Worm (Caenorhabditis elegans): ENCODE results near the gene plpp-1.3.

The plpp-1.3 gene

DNA sequence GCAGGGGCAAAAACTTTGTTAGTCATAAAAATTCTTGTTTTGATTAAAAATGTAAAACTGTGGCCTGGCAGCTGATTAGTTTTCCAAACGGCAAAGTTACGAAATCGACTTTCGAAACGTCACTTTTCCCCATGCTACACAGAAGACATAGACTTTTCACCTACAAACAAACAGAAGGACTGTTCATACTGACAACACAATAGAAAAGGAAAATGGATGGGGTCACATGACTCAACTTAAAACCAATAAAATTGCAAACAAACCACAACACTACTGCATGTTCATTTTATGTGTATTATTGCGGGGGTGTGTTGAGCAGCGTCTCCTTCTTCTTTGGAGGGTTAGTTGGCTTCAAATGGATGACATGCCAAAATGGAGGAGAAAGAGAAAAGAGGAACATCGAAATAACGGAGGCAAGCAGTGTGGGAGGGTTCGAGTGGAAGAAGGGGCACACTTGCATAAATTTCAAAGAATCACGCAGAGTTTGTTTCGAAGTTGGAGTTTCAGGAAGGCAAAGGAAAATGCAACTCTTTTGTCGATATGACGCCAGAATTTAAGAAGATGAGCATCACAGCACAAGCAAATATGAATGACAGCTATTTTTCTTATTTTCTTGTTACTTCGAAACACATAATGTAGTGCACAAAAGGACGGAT, 16.9 kb upstream of the plpp-1.3 start:
- TF ChIP-seq him-1 (tag; optimal IDR thresholded peaks at IDR 0.05): peak; percentile 32
- peak; percentile 63 for TF ChIP-seq W03F9.2 (tag; optimal IDR thresholded peaks at IDR 0.05)
- no peak for TF ChIP-seq dao-5 (tag; optimal IDR thresholded peaks at IDR 0.05)

DNA sequence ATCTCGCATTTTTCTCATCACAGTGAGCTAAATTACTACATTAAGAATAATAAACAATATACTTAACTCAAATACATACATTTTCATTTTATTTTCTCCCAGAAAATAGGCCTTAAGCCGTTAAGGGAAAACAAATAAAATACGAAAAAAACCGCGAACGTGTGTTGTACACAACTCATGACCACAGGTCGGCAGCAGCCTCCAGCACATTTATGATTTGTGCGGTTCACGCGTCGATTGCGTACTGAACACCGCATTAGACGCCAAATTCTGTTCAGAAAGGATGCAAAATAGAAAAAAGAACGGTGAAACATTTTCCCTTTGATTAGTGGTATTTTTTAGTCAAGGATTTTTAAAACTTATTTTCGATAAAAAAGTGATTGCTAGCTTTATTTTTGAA, 15.9 kb upstream of the plpp-1.3 start:
- TF ChIP-seq him-1 (tag; optimal IDR thresholded peaks at IDR 0.05) (no peak), dao-5 (tag; optimal IDR thresholded peaks at IDR 0.05) (no peak), W03F9.2 (tag; optimal IDR thresholded peaks at IDR 0.05) (no peak)

DNA sequence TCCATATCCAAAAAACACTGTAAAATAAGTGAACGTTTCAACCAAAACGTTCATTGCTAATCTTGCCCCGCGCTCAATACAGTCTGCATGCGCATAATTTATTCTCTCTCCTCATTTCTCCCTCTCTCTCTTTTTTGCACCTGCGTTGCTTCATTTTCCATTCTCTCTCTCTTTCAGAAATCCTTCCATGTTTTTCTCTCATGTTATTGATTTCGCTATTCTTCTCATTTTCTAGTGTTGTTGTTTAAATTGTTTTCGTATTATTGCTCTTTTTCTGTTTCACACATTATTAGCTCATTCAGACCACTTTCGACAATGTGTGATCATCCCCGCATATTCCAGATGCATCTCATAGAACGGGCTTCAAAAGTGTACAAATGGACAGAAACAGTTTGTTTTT, 13.4 kb upstream of the plpp-1.3 start, which contains the start of gene phf-31:
TSS of gene phf-31 (plus strand) at position 301 of the 400 bp plus-strand sequence.
- no peak for TF ChIP-seq him-1 (tag; optimal IDR thresholded peaks at IDR 0.05)
- no peak for TF ChIP-seq dao-5 (tag; optimal IDR thresholded peaks at IDR 0.05)
- no peak for TF ChIP-seq W03F9.2 (tag; optimal IDR thresholded peaks at IDR 0.05)

DNA sequence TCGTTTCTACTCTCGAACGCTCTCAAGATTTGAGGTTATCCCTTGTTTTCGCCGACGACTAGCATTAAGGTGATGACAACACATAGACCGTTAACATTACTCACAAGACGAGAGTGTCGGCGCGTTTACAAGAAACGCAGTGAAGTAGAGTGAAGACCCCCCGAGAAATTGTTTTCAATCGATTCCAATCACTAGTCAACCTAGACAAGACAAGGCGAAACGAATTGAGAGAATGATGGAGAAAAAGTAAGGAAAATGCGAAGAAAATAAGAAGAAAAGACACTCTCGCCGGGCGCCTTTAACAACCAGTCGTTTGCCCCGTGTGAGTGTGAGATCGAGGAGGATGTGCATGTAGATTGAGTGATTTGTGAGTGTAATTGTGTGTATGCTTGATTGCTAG, 10.6 kb upstream of the plpp-1.3 start:
- TF ChIP-seq him-1 (tag; optimal IDR thresholded peaks at IDR 0.05) (no peak), W03F9.2 (tag; optimal IDR thresholded peaks at IDR 0.05) (no peak), dao-5 (tag; optimal IDR thresholded peaks at IDR 0.05) (no peak)

DNA sequence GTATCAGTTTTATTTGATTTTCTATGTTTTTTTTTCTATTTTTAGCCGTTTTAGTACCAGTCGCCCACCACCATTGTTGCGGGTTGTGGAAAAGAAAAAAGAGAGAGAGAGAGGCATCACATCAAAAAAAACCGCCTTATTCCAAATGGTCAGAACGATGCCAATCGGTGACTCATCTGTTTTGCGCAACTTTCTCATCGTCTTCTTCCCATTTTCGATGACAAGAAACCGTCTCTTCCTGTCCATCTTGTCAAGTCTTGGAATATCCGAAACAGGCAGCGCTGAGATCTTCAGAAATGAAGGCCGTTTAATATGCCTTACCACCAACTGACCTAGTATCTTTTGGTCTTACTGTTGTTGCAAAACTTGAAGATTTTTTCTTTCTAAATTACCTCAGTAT, 8.6 kb upstream of the plpp-1.3 start:
- TF ChIP-seq him-1 (tag; optimal IDR thresholded peaks at IDR 0.05): no peak
- TF ChIP-seq W03F9.2 (tag; optimal IDR thresholded peaks at IDR 0.05): no peak
- TF ChIP-seq dao-5 (tag; optimal IDR thresholded peaks at IDR 0.05): no peak

DNA sequence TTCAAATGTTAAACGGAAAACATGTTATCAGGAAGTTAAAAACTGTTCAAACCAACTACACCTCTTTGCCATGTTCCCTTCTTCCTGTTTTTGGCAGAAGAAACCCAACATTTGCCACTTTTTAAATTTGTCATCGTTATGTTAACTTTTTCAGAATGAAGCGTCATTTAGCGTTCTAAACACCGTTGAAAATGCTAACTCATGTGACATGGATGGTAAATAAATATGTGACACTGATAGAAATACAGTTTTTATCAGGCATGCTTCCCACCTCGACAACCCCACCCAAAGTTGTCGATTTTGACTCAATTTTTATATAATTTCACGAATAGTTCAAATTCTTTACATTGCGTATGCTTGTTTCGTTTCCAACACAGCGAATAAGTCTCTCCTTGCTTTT, 7.8 kb upstream of the plpp-1.3 start:
- TF ChIP-seq him-1 (tag; optimal IDR thresholded peaks at IDR 0.05) (no peak), dao-5 (tag; optimal IDR thresholded peaks at IDR 0.05) (no peak), W03F9.2 (tag; optimal IDR thresholded peaks at IDR 0.05) (no peak)

DNA sequence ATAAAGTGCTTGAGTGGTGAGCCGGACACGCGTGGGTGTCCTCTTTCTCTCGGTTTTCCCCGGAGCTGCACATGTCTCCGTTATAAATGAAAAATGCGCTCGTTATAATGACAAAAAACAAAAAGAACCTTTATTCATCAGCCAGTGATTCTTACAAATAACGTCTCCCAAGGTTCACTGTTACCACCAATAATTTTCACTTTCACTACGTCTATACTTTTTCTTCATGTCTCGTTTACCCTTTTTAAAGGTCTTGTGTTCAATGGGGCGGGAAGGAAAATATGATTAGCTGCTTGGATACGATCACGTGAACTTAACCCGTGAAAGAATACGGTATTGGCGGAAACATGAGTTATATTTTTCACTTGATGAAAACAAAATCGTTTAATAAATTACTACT, 6.8 kb upstream of the plpp-1.3 start:
- TF ChIP-seq him-1 (tag; optimal IDR thresholded peaks at IDR 0.05): no peak

DNA sequence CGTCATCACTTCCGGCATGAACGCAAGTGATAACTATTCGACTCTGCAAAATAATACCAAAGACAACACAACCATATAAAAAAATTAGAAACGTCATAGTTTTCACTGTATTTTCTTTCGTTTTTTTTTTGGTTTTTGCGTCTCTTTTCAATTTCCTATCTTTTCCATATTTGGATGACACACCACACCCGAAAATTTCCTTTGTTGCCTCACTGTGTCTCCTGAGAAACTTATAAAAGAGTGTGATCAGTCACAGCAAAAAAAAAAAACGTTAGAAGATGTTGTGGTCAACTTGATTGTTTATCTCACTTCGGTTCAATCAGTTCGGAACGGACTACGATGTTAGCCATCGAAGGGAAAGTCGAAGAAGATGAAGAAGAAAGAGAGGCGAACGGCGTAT, 5.4 kb upstream of the plpp-1.3 start:
- no peak for TF ChIP-seq dao-5 (tag; optimal IDR thresholded peaks at IDR 0.05)
- TF ChIP-seq W03F9.2 (tag; optimal IDR thresholded peaks at IDR 0.05): no peak
- TF ChIP-seq him-1 (tag; optimal IDR thresholded peaks at IDR 0.05): no peak

DNA sequence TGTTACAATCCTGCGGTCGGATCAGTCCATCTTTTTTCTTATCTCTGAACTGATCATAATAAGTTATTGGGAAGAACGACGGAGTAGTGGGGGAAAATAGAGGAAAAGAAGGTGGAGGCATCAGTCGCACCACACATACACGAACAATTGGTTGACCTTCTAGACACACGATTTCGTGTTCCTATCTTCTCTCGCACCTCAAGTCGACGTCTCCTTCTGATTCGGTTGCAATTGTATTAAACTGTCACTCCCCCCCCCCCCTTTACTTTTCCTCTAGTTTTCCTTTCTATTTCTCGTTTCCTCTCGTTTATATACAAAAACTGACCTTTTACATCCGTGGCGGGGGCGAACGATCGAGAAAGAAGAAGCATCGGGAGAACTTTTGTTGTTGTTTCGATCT, 3.9 kb upstream of the plpp-1.3 start:
- TF ChIP-seq dao-5 (tag; optimal IDR thresholded peaks at IDR 0.05): no peak
- no peak for TF ChIP-seq him-1 (tag; optimal IDR thresholded peaks at IDR 0.05)
- TF ChIP-seq W03F9.2 (tag; optimal IDR thresholded peaks at IDR 0.05): no peak

DNA sequence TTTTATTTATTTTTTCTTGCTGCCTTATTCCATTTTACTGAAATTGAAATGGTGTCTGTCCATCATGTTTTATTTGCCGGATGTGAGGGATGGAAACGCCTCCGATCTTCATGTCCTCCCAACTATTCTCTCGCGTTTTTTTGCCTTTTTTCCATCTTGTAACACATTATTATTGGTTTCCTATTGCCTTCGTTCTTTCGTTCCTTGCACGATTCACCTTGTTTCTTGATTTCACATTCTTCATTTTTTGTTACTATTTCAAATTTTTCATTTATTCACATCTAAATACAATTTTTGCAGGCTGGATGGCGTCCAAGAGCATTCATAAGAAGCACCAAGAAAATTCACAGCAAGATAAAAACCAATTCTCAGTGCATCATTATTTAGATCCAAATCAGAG, 3.5 kb upstream of the plpp-1.3 start, which contains the start of gene yap-1:
TSS of gene yap-1 (plus strand) at position 301 of the 400 bp plus-strand sequence.
- no peak for TF ChIP-seq dao-5 (tag; optimal IDR thresholded peaks at IDR 0.05)
- TF ChIP-seq him-1 (tag; optimal IDR thresholded peaks at IDR 0.05): no peak
- no peak for TF ChIP-seq W03F9.2 (tag; optimal IDR thresholded peaks at IDR 0.05)

DNA sequence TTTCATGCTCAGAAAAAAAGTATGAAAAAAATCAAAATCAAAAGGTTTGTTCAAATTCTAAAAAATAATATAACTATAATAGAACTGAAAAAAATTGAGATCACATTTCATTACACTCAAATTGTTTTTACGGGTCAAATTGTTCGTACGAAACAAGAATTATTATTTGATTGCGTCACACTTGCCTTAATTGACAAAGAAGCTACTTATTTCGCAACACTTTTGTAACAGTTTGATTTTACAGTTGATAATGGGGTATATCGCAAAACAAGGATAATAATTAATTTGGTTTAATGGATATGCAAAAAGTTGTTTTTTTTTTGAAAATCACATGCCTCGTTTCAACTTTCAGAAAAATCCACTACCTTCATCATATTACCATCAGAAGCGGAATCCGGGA, 3.1 kb upstream of the plpp-1.3 start:
- TF ChIP-seq him-1 (tag; optimal IDR thresholded peaks at IDR 0.05) (no peak), W03F9.2 (tag; optimal IDR thresholded peaks at IDR 0.05) (no peak), dao-5 (tag; optimal IDR thresholded peaks at IDR 0.05) (no peak)

DNA sequence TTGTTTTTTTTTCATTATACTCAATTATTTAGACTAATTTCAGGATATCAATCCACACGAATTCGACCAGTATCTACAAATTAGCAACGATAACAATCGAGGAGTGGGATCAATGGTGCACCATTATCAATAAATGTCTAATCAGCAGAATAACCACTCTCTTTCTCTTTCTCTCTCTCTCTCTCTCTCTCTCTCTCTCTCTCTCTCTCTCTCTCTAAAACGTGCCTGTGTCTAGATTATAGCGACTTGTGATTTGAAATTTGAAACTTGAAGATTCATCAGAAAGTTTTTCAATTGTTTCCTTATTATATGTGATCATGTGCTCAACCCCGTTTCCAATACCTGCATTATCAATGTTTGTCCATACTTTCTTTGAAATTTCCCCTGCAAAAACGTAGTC, 864 bp upstream of the plpp-1.3 start:
- TF ChIP-seq W03F9.2 (tag; optimal IDR thresholded peaks at IDR 0.05): no peak
- TF ChIP-seq him-1 (tag; optimal IDR thresholded peaks at IDR 0.05): no peak
- TF ChIP-seq dao-5 (tag; optimal IDR thresholded peaks at IDR 0.05): no peak

DNA sequence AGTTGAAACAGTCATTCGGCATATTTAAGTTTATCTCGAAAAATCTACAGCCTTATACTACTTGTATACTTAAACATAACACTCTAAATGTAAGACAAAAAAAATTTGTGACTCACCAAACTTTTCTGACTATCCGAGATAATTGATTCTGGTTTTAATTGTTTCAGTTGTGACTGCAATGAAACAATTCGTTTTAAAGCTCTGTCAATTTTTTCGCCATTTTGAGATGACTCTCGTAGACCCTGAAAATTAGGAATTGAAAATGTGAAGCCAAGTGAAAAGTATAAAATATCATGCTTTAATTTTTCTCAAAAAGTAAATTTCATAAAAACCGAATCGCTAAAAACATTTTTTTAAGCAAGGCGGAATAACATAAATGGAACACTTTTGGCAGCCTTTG, 9.2 kb downstream of the plpp-1.3 start:
- TF ChIP-seq him-1 (tag; optimal IDR thresholded peaks at IDR 0.05) (no peak), W03F9.2 (tag; optimal IDR thresholded peaks at IDR 0.05) (no peak), dao-5 (tag; optimal IDR thresholded peaks at IDR 0.05) (no peak)

DNA sequence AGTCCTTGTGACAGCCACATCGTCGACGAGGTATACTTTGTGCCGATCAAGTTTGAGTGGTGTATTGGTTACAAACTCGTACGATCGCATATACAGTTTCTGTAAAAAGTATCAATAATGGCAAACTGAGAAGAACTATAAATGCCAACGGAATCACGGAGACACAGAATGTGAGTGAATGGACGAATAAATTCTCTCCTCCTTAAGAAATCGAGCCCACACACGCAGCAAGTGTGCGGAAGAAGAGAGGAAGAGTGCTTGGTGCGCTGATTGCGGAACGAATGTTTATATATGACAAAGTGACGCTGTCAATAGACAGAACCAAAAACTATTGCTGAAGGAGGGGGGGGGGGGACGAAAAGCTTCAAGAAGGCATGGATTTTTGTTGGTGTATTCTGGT, 16.7 kb downstream of the plpp-1.3 start, which contains the start of gene rhgf-1:
TSS of gene rhgf-1 (minus strand) at position 101 of the 400 bp plus-strand sequence.
- TF ChIP-seq W03F9.2 (tag; optimal IDR thresholded peaks at IDR 0.05) (no peak), dao-5 (tag; optimal IDR thresholded peaks at IDR 0.05) (no peak), him-1 (tag; optimal IDR thresholded peaks at IDR 0.05) (no peak)

DNA sequence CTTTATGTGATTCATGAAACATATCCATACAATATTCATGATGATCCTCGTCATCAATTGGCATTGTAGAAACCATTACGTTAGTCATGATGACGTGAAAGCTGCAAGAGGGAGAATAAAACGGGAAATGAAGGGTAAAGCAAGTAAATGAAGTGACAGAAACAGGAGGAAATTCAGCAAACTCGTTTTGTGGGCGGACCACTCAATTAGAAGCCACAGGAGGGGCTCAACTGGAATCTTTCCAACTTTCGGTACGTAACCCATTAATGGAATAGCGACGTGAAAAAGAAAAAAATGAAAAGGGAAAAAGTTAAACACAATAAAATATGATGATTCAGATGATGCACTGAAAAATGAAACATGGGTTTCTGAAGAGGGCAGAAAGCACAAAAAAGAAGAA, 21.9 kb downstream of the plpp-1.3 start, which contains the start of gene T01C1.4:
TSS of gene T01C1.4 (minus strand) at position 101 of the 400 bp plus-strand sequence.
- no peak for TF ChIP-seq W03F9.2 (tag; optimal IDR thresholded peaks at IDR 0.05)
- TF ChIP-seq him-1 (tag; optimal IDR thresholded peaks at IDR 0.05): no peak
- no peak for TF ChIP-seq dao-5 (tag; optimal IDR thresholded peaks at IDR 0.05)
